Fruit fly (Drosophila melanogaster) whole organism, embryonic: ENCODE measurements around the gene CG16710.

Source experiments
- BtbVII ChIP-seq: fragments of 200-800 bp; sonication (Bioruptor generic); optimal IDR thresholded peaks from 3 replicates; lab custom pipeline; 2017; ENCODE audit warnings: missing biosample characterization, mild to moderate bottlenecking, missing genetic modification characterization
- C15 ChIP-seq: fragments of 200-800 bp; sonication (Bioruptor generic); IDR thresholded peaks from 3 replicates; pipeline ENCODE4 v1.3.6; 2022; ENCODE audit warnings: missing biosample characterization, missing genetic modification characterization
- CG10147 ChIP-seq: fragments of 200-800 bp; sonication (Bioruptor generic); optimal IDR thresholded peaks from 2 replicates; lab custom pipeline; 2019; ENCODE audit warnings: missing biosample characterization, mild to moderate bottlenecking, missing genetic modification characterization, moderate library complexity
- CG10209 ChIP-seq: fragments of 200-800 bp; sonication (Bioruptor generic); optimal IDR thresholded peaks from 3 replicates; lab custom pipeline; 2017; ENCODE audit warnings: missing biosample characterization, mild to moderate bottlenecking, missing genetic modification characterization, missing genetic modification reagents
- CG1024 ChIP-seq: fragments of 200-800 bp; sonication (Bioruptor generic); IDR thresholded peaks from 2 replicates; pipeline ENCODE4 v1.3.6; 2022; ENCODE audit warnings: missing biosample characterization, missing genetic modification characterization
- CG1233 ChIP-seq: fragments of 200-800 bp; sonication (Bioruptor generic); optimal IDR thresholded peaks from 4 replicates; lab custom pipeline; 2018; ENCODE audit warnings: missing biosample characterization, mild to moderate bottlenecking, missing genetic modification characterization
- CG15696 ChIP-seq: fragments of 200-800 bp; sonication (Bioruptor generic); optimal IDR thresholded peaks from 2 replicates; lab custom pipeline; 2019; ENCODE audit warnings: missing biosample characterization, mild to moderate bottlenecking, missing genetic modification characterization, moderate library complexity
- CG17568 ChIP-seq: fragments of 200-800 bp; sonication (Bioruptor generic); optimal IDR thresholded peaks from 2 replicates; lab custom pipeline; 2018; ENCODE audit warnings: missing biosample characterization, mild to moderate bottlenecking, missing genetic modification characterization, moderate library complexity
- CG2120 ChIP-seq: fragments of 200-800 bp; sonication (Bioruptor generic); optimal IDR thresholded peaks from 3 replicates; lab custom pipeline; 2016; ENCODE audit warnings: missing biosample characterization, missing genetic modification characterization
- CG2202 ChIP-seq: fragments of 200-800 bp; sonication (Bioruptor generic); optimal IDR thresholded peaks from 2 replicates; lab custom pipeline; 2018; ENCODE audit warnings: missing biosample characterization, mild to moderate bottlenecking, missing genetic modification characterization
- CG2678 ChIP-seq: fragments of 200-800 bp; sonication (Bioruptor generic); optimal IDR thresholded peaks from 3 replicates; lab custom pipeline; 2019; ENCODE audit warnings: missing biosample characterization, mild to moderate bottlenecking, missing genetic modification characterization, moderate library complexity
- CG2712 ChIP-seq: fragments of 200-800 bp; optimal IDR thresholded peaks from 3 replicates; lab custom pipeline; 2019; ENCODE audit warnings: missing biosample characterization, mild to moderate bottlenecking, missing genetic modification characterization, moderate library complexity
- CG2875 ChIP-seq: fragments of 200-800 bp; sonication (Bioruptor generic); optimal IDR thresholded peaks from 2 replicates; lab custom pipeline; 2017; ENCODE audit warnings: missing biosample characterization, mild to moderate bottlenecking, missing genetic modification characterization, missing genetic modification reagents
- CG34422 ChIP-seq: fragments of 200-800 bp; sonication (Bioruptor generic); IDR thresholded peaks from 3 replicates; pipeline ENCODE4 v1.3.6; 2022; ENCODE audit warnings: missing biosample characterization, missing genetic modification characterization
- CG3726 ChIP-seq: fragments of 200-800 bp; sonication (Bioruptor generic); IDR thresholded peaks from 3 replicates; pipeline ENCODE4, ENCODE4 v1.3.6; 2022; ENCODE audit warnings: missing biosample characterization, missing genetic modification characterization
- CG4730 ChIP-seq: fragments of 200-800 bp; sonication (Bioruptor generic); IDR thresholded peaks from 2 replicates; pipeline ENCODE4 v1.3.6; 2022; ENCODE audit warnings: missing biosample characterization, missing genetic modification characterization
- CG7357 ChIP-seq: fragments of 200-800 bp; sonication (Bioruptor generic); IDR thresholded peaks from 3 replicates; pipeline ENCODE4 v1.3.6; 2022; ENCODE audit warnings: missing biosample characterization, missing genetic modification characterization
- CG8765 ChIP-seq: fragments of 200-800 bp; sonication (Bioruptor generic); IDR thresholded peaks from 2 replicates; pipeline ENCODE4 v1.3.6; 2022; ENCODE audit warnings: missing biosample characterization, missing genetic modification characterization
- CG8924 ChIP-seq: fragments of 200-800 bp; optimal IDR thresholded peaks from 3 replicates; lab custom pipeline; 2019; ENCODE audit warnings: missing biosample characterization, mild to moderate bottlenecking, missing genetic modification characterization, moderate library complexity
- CG9797 ChIP-seq: fragments of 200-800 bp; sonication (Bioruptor generic); optimal IDR thresholded peaks from 3 replicates; lab custom pipeline; 2018; ENCODE audit warnings: missing biosample characterization, mild to moderate bottlenecking, missing genetic modification characterization
- CrebB ChIP-seq: fragments of 200-800 bp; sonication (Bioruptor generic); optimal IDR thresholded peaks from 3 replicates; lab custom pipeline; 2018; ENCODE audit warnings: missing biosample characterization, mild to moderate bottlenecking, missing genetic modification characterization
- Dp ChIP-seq: fragments of 200-800 bp; sonication (Bioruptor generic); optimal IDR thresholded peaks from 2 replicates; lab custom pipeline; 2018; ENCODE audit warnings: missing biosample characterization, mild to moderate bottlenecking, missing genetic modification characterization, moderate library complexity
- E2f1 ChIP-seq: fragments of 200-800 bp; sonication (Bioruptor generic); IDR thresholded peaks from 2 replicates; pipeline ENCODE4 v1.3.6; 2022; ENCODE audit warnings: missing biosample characterization, missing genetic modification characterization
- Fer2 ChIP-seq: fragments of 200-800 bp; sonication (Bioruptor generic); optimal IDR thresholded peaks from 2 replicates; lab custom pipeline; 2018; ENCODE audit warnings: missing biosample characterization, mild to moderate bottlenecking, missing genetic modification characterization, moderate library complexity
- MESR4 ChIP-seq: fragments of 200-800 bp; sonication (Bioruptor generic); optimal IDR thresholded peaks from 2 replicates; lab custom pipeline; 2018; ENCODE audit warnings: missing biosample characterization, mild to moderate bottlenecking, missing genetic modification characterization, moderate library complexity
- Neu2 ChIP-seq: fragments of 200-800 bp; sonication (Bioruptor generic); optimal IDR thresholded peaks from 3 replicates; lab custom pipeline; 2016; ENCODE audit warnings: missing biosample characterization, missing genetic modification characterization, borderline replicate concordance
- Oli ChIP-seq: fragments of 200-800 bp; sonication (Bioruptor generic); optimal IDR thresholded peaks from 2 replicates; lab custom pipeline; 2018; ENCODE audit warnings: missing biosample characterization, mild to moderate bottlenecking, missing genetic modification characterization, moderate library complexity
- Xbp1 ChIP-seq: fragments of 200-800 bp; sonication (Bioruptor generic); optimal IDR thresholded peaks from 3 replicates; lab custom pipeline; 2016; ENCODE audit warnings: missing biosample characterization, mild to moderate bottlenecking, missing genetic modification characterization
- amos ChIP-seq: fragments of 200-800 bp; sonication (Bioruptor generic); IDR thresholded peaks from 2 replicates; pipeline ENCODE4 v1.3.6; 2022; ENCODE audit warnings: missing biosample characterization, missing genetic modification characterization; ENCODE audit not compliant: partially characterized antibody
- aop ChIP-seq: fragments of 200-800 bp; sonication (Bioruptor generic); IDR thresholded peaks from 2 replicates; pipeline ENCODE4 v1.3.6; 2022; ENCODE audit warnings: missing biosample characterization, missing genetic modification characterization
- ase ChIP-seq: fragments of 200-800 bp; sonication (Bioruptor generic); IDR thresholded peaks from 3 replicates; pipeline ENCODE4 v1.3.6; 2022; ENCODE audit warnings: missing biosample characterization, missing genetic modification characterization
- bbx ChIP-seq: fragments of 200-800 bp; sonication (Bioruptor generic); IDR thresholded peaks from 2 replicates; pipeline ENCODE4 v1.3.6; 2022; ENCODE audit warnings: missing biosample characterization, missing genetic modification characterization; ENCODE audit not compliant: partially characterized antibody
- bcd ChIP-seq: fragments of 200-800 bp; sonication (Bioruptor generic); optimal IDR thresholded peaks from 2 replicates; lab custom pipeline; 2017; ENCODE audit warnings: missing biosample characterization, mild to moderate bottlenecking, missing genetic modification characterization
- cas ChIP-seq: fragments of 200-800 bp; sonication (Bioruptor generic); IDR thresholded peaks from 2 replicates; pipeline ENCODE4 v1.3.6; 2022; ENCODE audit warnings: missing biosample characterization, missing genetic modification characterization
- chif ChIP-seq, 2 experiments: fragments of 200-800 bp; sonication (Bioruptor generic); optimal IDR thresholded peaks; 3 replicates each; lab custom pipeline; 2016; ENCODE audit warnings: missing biosample characterization in 2 of 2, missing genetic modification characterization in 2 of 2
- crc ChIP-seq: fragments of 200-800 bp; sonication (Bioruptor generic); optimal IDR thresholded peaks from 2 replicates; lab custom pipeline; 2016; ENCODE audit warnings: missing biosample characterization, missing genetic modification characterization
- disco-r ChIP-seq: fragments of 200-800 bp; sonication (Bioruptor generic); optimal IDR thresholded peaks from 2 replicates; lab custom pipeline; 2016; ENCODE audit warnings: missing biosample characterization, missing genetic modification characterization
- hb ChIP-seq: fragments of 200-800 bp; sonication (Bioruptor generic); IDR thresholded peaks from 3 replicates; pipeline ENCODE4 v1.3.6; 2022; ENCODE audit warnings: missing biosample characterization, missing genetic modification characterization; ENCODE audit not compliant: partially characterized antibody
- kni ChIP-seq: fragments of 200-800 bp; sonication (Bioruptor generic); optimal IDR thresholded peaks from 3 replicates; lab custom pipeline; 2017; ENCODE audit warnings: mild to moderate bottlenecking, missing biosample characterization, missing genetic modification reagents, missing genetic modification characterization
- lab ChIP-seq: fragments of 200-800 bp; sonication (Bioruptor generic); optimal IDR thresholded peaks from 3 replicates; lab custom pipeline; 2017; ENCODE audit warnings: missing biosample characterization, missing genetic modification characterization, mild to moderate bottlenecking, moderate library complexity, missing genetic modification reagents
- nau ChIP-seq: fragments of 200-800 bp; sonication (Bioruptor generic); optimal IDR thresholded peaks from 3 replicates; lab custom pipeline; 2017; ENCODE audit warnings: missing biosample characterization, mild to moderate bottlenecking, missing genetic modification characterization, missing genetic modification reagents
- onecut ChIP-seq: fragments of 200-800 bp; sonication (Bioruptor generic); IDR thresholded peaks from 2 replicates; pipeline ENCODE4 v1.3.6; 2022; ENCODE audit warnings: missing biosample characterization, missing genetic modification characterization
- pita ChIP-seq: fragments of 200-800 bp; sonication (Bioruptor generic); optimal IDR thresholded peaks from 2 replicates; lab custom pipeline; 2017; ENCODE audit warnings: missing biosample characterization, mild to moderate bottlenecking, missing genetic modification characterization
- slp2 ChIP-seq: fragments of 200-800 bp; sonication (Bioruptor generic); optimal IDR thresholded peaks from 2 replicates; lab custom pipeline; 2016; ENCODE audit warnings: missing biosample characterization, missing genetic modification characterization
- sna ChIP-seq: fragments of 200-800 bp; sonication (Bioruptor generic); IDR thresholded peaks from 2 replicates; pipeline ENCODE4 v1.3.6; 2022; ENCODE audit warnings: missing biosample characterization, missing genetic modification characterization; ENCODE audit not compliant: partially characterized antibody
- usp ChIP-seq: fragments of >200 bp; optimal IDR thresholded peaks from 2 replicates; lab custom pipeline; 2017; ENCODE audit warnings: missing biosample characterization, missing genetic modification characterization
- wdn ChIP-seq: fragments of 200-800 bp; sonication (Bioruptor generic); IDR thresholded peaks from 2 replicates; pipeline ENCODE4 v1.3.6; 2022; ENCODE audit warnings: missing biosample characterization, missing genetic modification characterization
- zfh2 ChIP-seq: fragments of 200-800 bp; sonication (Bioruptor generic); optimal IDR thresholded peaks from 2 replicates; lab custom pipeline; 2016; ENCODE audit warnings: missing biosample characterization, missing genetic modification characterization

CG16710 gene

DNA sequence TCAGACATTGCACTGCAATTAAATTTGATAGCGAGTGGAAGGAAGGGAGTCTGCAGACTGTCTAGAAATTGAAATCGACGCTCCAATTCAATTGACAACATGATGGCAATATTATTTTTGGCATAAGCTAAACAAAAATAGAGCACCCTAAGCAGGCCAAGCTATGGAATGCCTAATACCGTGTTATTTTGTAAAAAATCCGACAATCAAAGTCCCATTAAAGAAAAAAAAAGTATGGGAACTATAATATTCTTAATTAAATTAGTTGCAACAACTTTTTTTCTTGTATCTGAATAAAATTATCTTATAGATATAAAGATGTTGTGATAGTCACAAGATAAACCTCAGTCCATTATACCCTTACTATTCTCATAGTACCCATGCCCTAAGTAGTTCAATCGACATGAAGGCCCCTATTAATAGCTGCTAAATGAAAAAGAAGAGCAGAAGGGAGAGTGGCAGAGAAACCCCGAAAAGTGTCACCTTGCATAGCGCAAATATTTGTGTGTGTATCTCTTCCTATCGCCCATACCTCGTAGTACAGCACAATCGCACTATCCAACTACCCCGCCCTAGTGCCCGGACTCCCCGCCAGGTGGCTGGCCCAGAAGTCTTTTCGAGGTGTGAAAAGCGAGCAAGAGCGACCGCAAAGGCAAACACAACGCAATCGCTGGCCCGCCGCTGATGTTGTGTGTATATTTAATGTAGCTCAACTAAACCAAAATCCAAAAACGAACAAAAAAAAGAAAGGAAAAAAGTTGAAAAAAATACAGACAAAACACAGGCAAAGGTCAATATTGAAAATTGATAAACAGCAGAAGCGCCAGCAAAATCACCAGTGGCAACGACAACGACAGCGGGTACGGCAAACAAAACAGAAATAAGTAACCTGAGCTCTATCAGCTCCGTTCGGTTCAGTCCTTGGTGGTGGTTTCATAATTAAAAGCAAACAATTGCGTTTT is 24.7 kb upstream of the CG16710 start (continued):
- TF ChIP-seq C15 (GFP tag; lab: Robert Waterston, UW) (no peak), wdn (GFP tag; lab: Robert Waterston, UW) (0 out of 2 replicates have a peak, but pooled peaks have one; percentile 34), CG10147 (peak; percentile 50), CG4730 (GFP tag; lab: Robert Waterston, UW) (no peak), CG8924 (tag; lab: Kevin White, UChicago) (peak; percentile 63), MESR4 (no peak), CG8765 (no peak), CG1233 (GFP tag; lab: Kevin White, UChicago) (peak; percentile 88), nau (GFP tag; lab: Kevin White, UChicago) (peak; percentile 78), slp2 (GFP tag; lab: Kevin White, UChicago) (peak; percentile 14), bcd (no peak), CG2202 (peak; percentile 90), CG1024 (0 out of 2 replicates have a peak, but pooled peaks have one; percentile 54), CG2678 (tag; lab: Kevin White, UChicago) (peak; percentile 77), onecut (GFP tag; lab: Robert Waterston, UW) (peak; percentile 71), ase (GFP tag; lab: Robert Waterston, UW) (peak; percentile 25; the same call in 1 of the 3 replicates), CG9797 (GFP tag; lab: Kevin White, UChicago) (peak; percentile 25), CG10209 (GFP tag; lab: Kevin White, UChicago) (peak; percentile 86), zfh2 (no peak), amos (no peak), Xbp1 (no peak), hb (no peak), chif (GFP tag; optimal IDR thresholded peaks at IDR 0.05; lab: Kevin White, UChicago) (peak in 1 of 2 experiments; percentile 72), Neu2 (GFP tag; lab: Kevin White, UChicago) (no peak), CG15696 (tag; lab: Kevin White, UChicago) (peak; percentile 97), Oli (tag; lab: Kevin White, UChicago) (peak; percentile 31), lab (peak; percentile 80), aop (GFP tag; lab: Robert Waterston, UW) (no peak), CG34422 (GFP tag; lab: Robert Waterston, UW) (0 out of 3 replicates have a peak, but pooled peaks have one; percentile 25), cas (GFP tag; lab: Robert Waterston, UW) (no peak), CG2875 (GFP tag; lab: Kevin White, UChicago) (peak; percentile 86), disco-r (peak; percentile 48), CG2712 (tag; lab: Kevin White, UChicago) (peak; percentile 47), BtbVII (GFP tag; lab: Kevin White, UChicago) (peak; percentile 50), CG17568 (peak; percentile 86), bbx (GFP tag; lab: Robert Waterston, UW) (no peak), usp (GFP tag; lab: Kevin White, UChicago) (no peak), CG2120 (GFP tag; lab: Kevin White, UChicago) (no peak), CG3726 (GFP tag; lab: Robert Waterston, UW) (no peak), crc (GFP tag; lab: Kevin White, UChicago) (peak; percentile 39), CrebB (peak; percentile 75), sna (GFP tag; lab: Robert Waterston, UW) (no peak), CG7357 (GFP tag; lab: Robert Waterston, UW) (no peak), kni (GFP tag; lab: Kevin White, UChicago) (peak; percentile 90), Dp (GFP tag; lab: Kevin White, UChicago) (no peak), Fer2 (no peak), E2f1 (GFP tag; lab: Robert Waterston, UW) (no peak), pita (GFP tag; lab: Kevin White, UChicago) (no peak)
